Worm (Caenorhabditis elegans) whole organism, young adult: ENCODE results near the gene taf-11.3.
A peak's percentile ranks its signal among the peaks of the same experiment; 100 is the strongest.

Experiments
- B0019.2 ChIP-seq: fragments of 200-800 bp; sonication (Bioruptor generic); conservative IDR thresholded peaks from 2 replicates; pipeline ENCODE4 v1.3.6; 2022; ENCODE audit warnings: missing genetic modification reagents, missing genetic modification characterization, missing compliant biosample characterization
- B0336.3 ChIP-seq: fragments of 200-800 bp; sonication (Bioruptor generic); IDR thresholded peaks from 2 replicates; pipeline ENCODE4 v1.3.6; 2022; ENCODE audit warnings: missing genetic modification characterization, missing compliant biosample characterization
- D2030.7 ChIP-seq: fragments of 200-800 bp; sonication (Bioruptor generic); IDR thresholded peaks from 2 replicates; pipeline ENCODE4 v1.3.6; 2022; ENCODE audit warnings: missing genetic modification reagents, missing genetic modification characterization, missing compliant biosample characterization
- F23B12.7 ChIP-seq: sonication (generic microtip); optimal IDR thresholded peaks from 2 replicates; lab custom pipeline; 2017; ENCODE audit warnings: missing genetic modification characterization, mild to moderate bottlenecking, missing compliant biosample characterization, antibody characterized with exemption, moderate library complexity; ENCODE audit not compliant: insufficient read depth
- F33H1.4 ChIP-seq: fragments of 200-800 bp; sonication (Bioruptor generic); IDR thresholded peaks from 2 replicates; pipeline ENCODE4 v1.3.6; 2022; ENCODE audit warnings: missing genetic modification reagents, missing genetic modification characterization, missing compliant biosample characterization
- F55B11.4 ChIP-seq: sonication (generic microtip); optimal IDR thresholded peaks from 2 replicates; lab custom pipeline; 2016; ENCODE audit warnings: missing compliant biosample characterization, missing genetic modification characterization, borderline replicate concordance; ENCODE audit not compliant: insufficient read depth
- K11D2.4 ChIP-seq: fragments of 200-800 bp; sonication (Bioruptor generic); IDR thresholded peaks from 2 replicates; pipeline ENCODE4 v1.3.6; 2022; ENCODE audit warnings: missing genetic modification reagents, missing genetic modification characterization, missing compliant biosample characterization
- Y67H2A.10 ChIP-seq: fragments of 200-800 bp; sonication (Bioruptor generic); conservative IDR thresholded peaks from 2 replicates; pipeline ENCODE4 v1.3.6; 2022; ENCODE audit warnings: missing genetic modification reagents, missing genetic modification characterization, missing compliant biosample characterization
- akir-1 ChIP-seq: fragments of 200-800 bp; sonication (Bioruptor generic); optimal IDR thresholded peaks from 2 replicates; lab custom pipeline; 2018; ENCODE audit warnings: mild to moderate bottlenecking, missing genetic modification characterization, moderate library complexity, missing compliant biosample characterization
- aptf-3 ChIP-seq: fragments of 200-800 bp; sonication (Bioruptor generic); IDR thresholded peaks from 2 replicates; pipeline ENCODE4 v1.3.6; 2022; ENCODE audit warnings: missing genetic modification characterization, missing compliant biosample characterization
- athp-1 ChIP-seq: sonication (generic microtip); optimal IDR thresholded peaks from 2 replicates; lab custom pipeline; 2017; ENCODE audit warnings: mild to moderate bottlenecking, missing genetic modification characterization, missing compliant biosample characterization
- attf-5 ChIP-seq: fragments of 200-800 bp; sonication (Bioruptor generic); optimal IDR thresholded peaks from 2 replicates; lab custom pipeline; 2018; ENCODE audit warnings: mild to moderate bottlenecking, missing genetic modification characterization, missing compliant biosample characterization
- attf-6 ChIP-seq: fragments of 200-800 bp; sonication (Bioruptor generic); IDR thresholded peaks from 2 replicates; pipeline ENCODE4 v1.3.6; 2022; ENCODE audit warnings: missing genetic modification reagents, missing genetic modification characterization, missing compliant biosample characterization
- ccch-3 ChIP-seq: fragments of 200-800 bp; sonication (Bioruptor generic); optimal IDR thresholded peaks from 2 replicates; lab custom pipeline; 2018; ENCODE audit warnings: mild to moderate bottlenecking, missing genetic modification characterization, missing compliant biosample characterization
- cebp-1 ChIP-seq, 2 experiments: fragments of 200-800 bp in 1 of 2; sonication (Bioruptor generic) in 1 of 2; sonication (generic microtip) in 1 of 2; IDR thresholded peaks in 1 of 2; optimal IDR thresholded peaks in 1 of 2; 2 replicates each; pipeline versions ENCODE4 v1.3.6 to Lab custom; 2017 to 2022; ENCODE audit warnings: missing compliant biosample characterization in 2 of 2, missing genetic modification characterization in 2 of 2, mild to moderate bottlenecking in 1 of 2, missing genetic modification reagents in 1 of 2, moderate library complexity in 1 of 2
- ceh-100 ChIP-seq: fragments of 200-800 bp; sonication (Bioruptor generic); IDR thresholded peaks from 2 replicates; pipeline ENCODE4 v1.3.6; 2022; ENCODE audit warnings: missing genetic modification reagents, missing genetic modification characterization, missing compliant biosample characterization
- ceh-91 ChIP-seq: fragments of 200-800 bp; sonication (Bioruptor generic); IDR thresholded peaks from 2 replicates; pipeline ENCODE4 v1.3.6; 2022; ENCODE audit warnings: missing genetic modification reagents, missing genetic modification characterization, missing compliant biosample characterization
- chd-7 ChIP-seq: sonication (generic microtip); optimal IDR thresholded peaks from 2 replicates; lab custom pipeline; 2016; ENCODE audit warnings: mild to moderate bottlenecking, missing genetic modification characterization, moderate library complexity, missing compliant biosample characterization
- dpl-1 ChIP-seq: fragments of 150-350 bp; optimal IDR thresholded peaks from 2 replicates; lab custom pipeline; 2014; ENCODE audit warnings: missing biosample characterization, missing genetic modification reagents, missing genetic modification characterization
- efl-1 ChIP-seq: fragments of 150-350 bp; optimal IDR thresholded peaks from 2 replicates; lab custom pipeline; 2014; ENCODE audit warnings: missing biosample characterization, missing genetic modification reagents, missing genetic modification characterization
- egrh-3 ChIP-seq: fragments of 200-800 bp; sonication (Bioruptor generic); IDR thresholded peaks from 2 replicates; pipeline ENCODE4 v1.3.6; 2022; ENCODE audit warnings: missing genetic modification reagents, missing genetic modification characterization, missing compliant biosample characterization
- hsf-1 ChIP-seq: fragments of 200-800 bp; sonication (Bioruptor generic); IDR thresholded peaks from 2 replicates; pipeline ENCODE4 v1.3.6; 2022; ENCODE audit warnings: missing genetic modification reagents, missing genetic modification characterization, missing compliant biosample characterization
- let-607 ChIP-seq, 2 experiments: fragments of 200-800 bp in 1 of 2; sonication (Bioruptor generic) in 1 of 2; sonication (generic microtip) in 1 of 2; optimal IDR thresholded peaks; 2 replicates each; lab custom pipeline; 2016 to 2018; ENCODE audit warnings: mild to moderate bottlenecking in 2 of 2, missing compliant biosample characterization in 2 of 2, missing genetic modification characterization in 2 of 2, moderate library complexity in 2 of 2, missing genotype in 1 of 2
- lin-35 ChIP-seq, 3 experiments: fragments of 150-350 bp in 2 of 3; sonication (generic microtip) in 1 of 3; optimal IDR thresholded peaks; 2 replicates each; lab custom pipeline; 2014 to 2018; ENCODE audit warnings: missing biosample characterization in 3 of 3, missing genetic modification characterization in 3 of 3, missing genetic modification reagents in 3 of 3
- lin-40 ChIP-seq: sonication (generic microtip); optimal IDR thresholded peaks from 2 replicates; lab custom pipeline; 2016; ENCODE audit warnings: missing genetic modification characterization, mild to moderate bottlenecking, missing compliant biosample characterization, missing genotype, missing genetic modification reagents
- lin-54 ChIP-seq: fragments of 200-800 bp; sonication (Bioruptor generic); optimal IDR thresholded peaks from 2 replicates; lab custom pipeline; 2018; ENCODE audit warnings: mild to moderate bottlenecking, missing genetic modification characterization, missing compliant biosample characterization
- lsl-1 ChIP-seq: fragments of 200-800 bp; sonication (Bioruptor generic); optimal IDR thresholded peaks from 2 replicates; lab custom pipeline; 2018; ENCODE audit warnings: mild to moderate bottlenecking, missing genetic modification characterization, moderate library complexity, missing compliant biosample characterization
- madf-6 ChIP-seq: fragments of 200-800 bp; sonication (Bioruptor generic); IDR thresholded peaks from 2 replicates; pipeline ENCODE4 v1.3.6; 2022; ENCODE audit warnings: missing genetic modification reagents, missing genetic modification characterization, missing compliant biosample characterization
- madf-8 ChIP-seq: fragments of 200-800 bp; sonication (Bioruptor generic); conservative IDR thresholded peaks from 2 replicates; pipeline ENCODE4 v1.3.6; 2022; ENCODE audit warnings: missing genetic modification reagents, missing genetic modification characterization, missing compliant biosample characterization
- mcd-1 ChIP-seq: fragments of 200-800 bp; sonication (Bioruptor generic); IDR thresholded peaks from 2 replicates; pipeline ENCODE4 v1.3.6; 2022; ENCODE audit warnings: missing genetic modification reagents, missing genetic modification characterization, missing compliant biosample characterization
- mel-28 ChIP-seq: sonication (generic microtip); optimal IDR thresholded peaks from 2 replicates; lab custom pipeline; 2016; ENCODE audit warnings: borderline replicate concordance, mild to moderate bottlenecking, missing genetic modification characterization, missing compliant biosample characterization
- nhr-80 ChIP-seq: sonication (generic microtip); optimal IDR thresholded peaks from 2 replicates; lab custom pipeline; 2016; ENCODE audit warnings: missing genetic modification characterization, missing compliant biosample characterization
- rcor-1 ChIP-seq: fragments of 200-800 bp; sonication (Bioruptor generic); IDR thresholded peaks from 2 replicates; pipeline ENCODE4 v1.3.6; 2022; ENCODE audit warnings: missing genetic modification reagents, missing genetic modification characterization, missing compliant biosample characterization
- rec-8 ChIP-seq, 2 experiments: sonication (generic microtip); optimal IDR thresholded peaks; 2 replicates each; lab custom pipeline; 2016; ENCODE audit warnings: mild to moderate bottlenecking in 2 of 2, missing genetic modification characterization in 2 of 2, missing genetic modification reagents in 2 of 2, missing genotype in 2 of 2, missing biosample characterization in 1 of 2, missing compliant biosample characterization in 1 of 2, moderate library complexity in 1 of 2
- snpc-1.1 ChIP-seq: sonication (generic microtip); optimal IDR thresholded peaks from 2 replicates; lab custom pipeline; 2017; ENCODE audit warnings: missing genetic modification characterization, mild to moderate bottlenecking, missing compliant biosample characterization, antibody characterized with exemption, moderate library complexity, missing genotype, missing genetic modification reagents; ENCODE audit not compliant: insufficient read depth
- snpc-1.3 ChIP-seq: sonication (generic microtip); optimal IDR thresholded peaks from 2 replicates; lab custom pipeline; 2017; ENCODE audit warnings: missing genetic modification characterization, mild to moderate bottlenecking, missing compliant biosample characterization, antibody characterized with exemption, moderate library complexity, missing genotype, missing genetic modification reagents; ENCODE audit not compliant: insufficient read depth
- snpc-3.4 ChIP-seq: sonication (generic microtip); optimal IDR thresholded peaks from 2 replicates; lab custom pipeline; 2017; ENCODE audit warnings: missing genetic modification characterization, mild to moderate bottlenecking, missing compliant biosample characterization, antibody characterized with exemption, moderate library complexity, missing genotype, missing genetic modification reagents
- snpc-4 ChIP-seq, 5 experiments: fragments of 150-350 bp in 1 of 5; sonication (generic microtip) in 4 of 5; optimal IDR thresholded peaks; 2 replicates each; lab custom pipeline; 2014 to 2018; ENCODE audit warnings: missing genetic modification characterization in 5 of 5, missing biosample characterization in 3 of 5, antibody characterized with exemption in 2 of 5, mild to moderate bottlenecking in 2 of 5, missing compliant biosample characterization in 2 of 5, missing genotype in 2 of 5, moderate library complexity in 2 of 5, missing genetic modification reagents in 1 of 5
- somi-1 ChIP-seq: fragments of 200-800 bp; sonication (Bioruptor generic); optimal IDR thresholded peaks from 2 replicates; lab custom pipeline; 2018; ENCODE audit warnings: mild to moderate bottlenecking, missing genetic modification characterization, missing compliant biosample characterization
- tbp1 ChIP-seq: fragments of 200-800 bp; sonication (Bioruptor generic); optimal IDR thresholded peaks from 2 replicates; lab custom pipeline; 2018; ENCODE audit warnings: mild to moderate bottlenecking, missing genetic modification characterization, missing compliant biosample characterization
- tlf-1 ChIP-seq: fragments of 200-800 bp; sonication (Bioruptor generic); optimal IDR thresholded peaks from 2 replicates; lab custom pipeline; 2018; ENCODE audit warnings: mild to moderate bottlenecking, missing genetic modification characterization, missing compliant biosample characterization
- ztf-18 ChIP-seq: sonication (generic microtip); optimal IDR thresholded peaks from 2 replicates; lab custom pipeline; 2016; ENCODE audit warnings: missing genotype, mild to moderate bottlenecking, missing genetic modification characterization, missing compliant biosample characterization

taf-11.3 gene

DNA sequence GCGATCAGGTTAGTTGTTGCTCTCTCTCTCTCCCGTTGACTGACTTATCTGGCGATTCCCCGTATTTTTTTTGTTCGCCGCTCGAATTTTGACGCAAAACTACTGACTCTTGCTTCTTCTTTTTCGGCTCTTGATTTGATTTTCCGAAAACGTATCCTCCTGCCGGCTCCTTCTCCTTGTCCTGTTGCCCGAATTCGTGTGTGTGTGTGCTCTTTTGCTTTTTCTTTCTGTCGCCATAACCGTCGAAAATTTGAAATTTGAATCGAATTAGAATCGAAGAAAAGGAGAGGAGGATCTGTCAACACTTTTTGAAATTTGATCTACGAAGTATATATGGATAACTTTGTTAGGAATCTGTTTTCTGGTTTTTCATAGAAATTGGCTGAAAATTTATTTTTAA is 7.5 kb upstream of the taf-11.3 start:
- TF ChIP-seq aptf-3 (GFP tag; lab: Robert Waterston, UW) (no peak), F55B11.4 (no peak), attf-6 (GFP tag; lab: Robert Waterston, UW) (no peak), snpc-1.1 (tag; lab: Kevin White, UChicago) (no peak), chd-7 (tag; lab: Kevin White, UChicago) (no peak), snpc-3.4 (tag; lab: Kevin White, UChicago) (no peak), lin-54 (GFP tag; lab: Kevin White, UChicago) (no peak), attf-5 (GFP tag; lab: Kevin White, UChicago) (no peak), athp-1 (tag; lab: Kevin White, UChicago) (no peak)

DNA sequence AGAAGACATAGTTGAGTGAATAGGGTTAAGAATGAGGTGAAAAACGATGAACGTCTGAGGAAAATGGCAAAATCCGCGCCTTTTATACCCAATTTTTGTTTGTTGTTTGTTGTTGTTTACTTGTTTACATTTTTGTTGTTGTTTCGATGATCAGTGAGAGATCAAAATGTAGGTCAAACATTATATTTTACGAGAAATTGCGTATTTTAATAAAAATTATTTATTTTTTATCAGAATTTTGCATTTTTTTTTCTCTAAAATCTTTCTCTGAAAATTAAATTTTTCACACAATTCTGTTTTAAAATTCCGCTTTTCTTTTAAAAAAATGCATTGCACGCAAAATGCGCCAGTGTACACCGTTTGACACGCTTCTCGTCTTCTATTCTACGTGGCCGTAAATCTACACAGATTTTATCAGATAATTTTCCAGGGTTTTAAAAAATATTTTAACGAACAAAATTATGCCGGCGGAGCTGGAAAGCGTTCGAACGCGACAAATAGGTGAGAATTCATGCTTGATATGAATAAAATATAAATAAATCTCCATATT is 1.7 kb upstream of the taf-11.3 start, which contains the start of the genes sip-1 and sly-1:
Gene sip-1 (minus strand): TSS at position 103 of the 550 bp plus-strand sequence.
Gene sly-1 (plus strand): TSS at position 360 of the 550 bp plus-strand sequence.
- TF ChIP-seq efl-1 (GFP tag; lab: Kevin White, UChicago) (peak; percentile 84), B0019.2 (GFP tag; lab: Robert Waterston, UW) (peak; percentile 80; the same call in 1 of the 2 replicates), snpc-4 (GFP tag; optimal IDR thresholded peaks at IDR 0.05; lab: Kevin White, UChicago) (no peak), snpc-4 (tag; optimal IDR thresholded peaks at IDR 0.05; lab: Kevin White, UChicago) (peak in 2 of 4 experiments; percentile 13 to 68), let-607 (tag; optimal IDR thresholded peaks at IDR 0.05; lab: Kevin White, UChicago) (peak; percentile 32 to 84), nhr-80 (tag; lab: Kevin White, UChicago) (peak; percentile 19), Y67H2A.10 (no peak), lin-40 (tag; lab: Kevin White, UChicago) (peak; percentile 82), dpl-1 (GFP tag; lab: Kevin White, UChicago) (peak; percentile 66), F23B12.7 (tag; lab: Kevin White, UChicago) (peak; percentile 48), lin-54 (GFP tag; lab: Kevin White, UChicago) (peak; percentile 72), tlf-1 (GFP tag; lab: Kevin White, UChicago) (peak; percentile 12), hsf-1 (GFP tag; lab: Robert Waterston, UW) (peak; percentile 74; the same call in 1 of the 2 replicates), F33H1.4 (GFP tag; lab: Robert Waterston, UW) (peak; percentile 63), tbp1 (GFP tag; lab: Kevin White, UChicago) (peak; percentile 40), somi-1 (GFP tag; lab: Kevin White, UChicago) (no peak), lsl-1 (GFP tag; lab: Kevin White, UChicago) (peak; percentile 66), madf-6 (GFP tag; lab: Robert Waterston, UW) (peak; percentile 91), K11D2.4 (peak; percentile 31; the same call in 1 of the 2 replicates), ccch-3 (GFP tag; lab: Kevin White, UChicago) (no peak), lin-35 (GFP tag; optimal IDR thresholded peaks at IDR 0.05; lab: Kevin White, UChicago) (peak in 1 of 3 experiments; percentile 84), mcd-1 (GFP tag; lab: Robert Waterston, UW) (peak; percentile 86), ztf-18 (tag; lab: Kevin White, UChicago) (peak; percentile 93), cebp-1 (GFP tag; IDR thresholded peaks at IDR 0.05; lab: Robert Waterston, UW) (no peak), cebp-1 (tag; optimal IDR thresholded peaks at IDR 0.05; lab: Kevin White, UChicago) (peak; percentile 25), rcor-1 (GFP tag; lab: Robert Waterston, UW) (0 out of 2 replicates have a peak, but pooled peaks have one; percentile 23), ceh-100 (GFP tag; lab: Robert Waterston, UW) (0 out of 2 replicates have a peak, but pooled peaks have one; percentile 16), snpc-1.3 (tag; lab: Kevin White, UChicago) (peak; percentile 16), madf-8 (GFP tag; lab: Robert Waterston, UW) (peak; percentile 54; the same call in 1 of the 2 replicates), attf-5 (GFP tag; lab: Kevin White, UChicago) (peak; percentile 66), akir-1 (GFP tag; lab: Kevin White, UChicago) (no peak), ceh-91 (GFP tag; lab: Robert Waterston, UW) (peak; percentile 87), snpc-1.1 (tag; lab: Kevin White, UChicago) (peak; percentile 25), B0336.3 (no peak), egrh-3 (no peak), mel-28 (tag; lab: Kevin White, UChicago) (no peak), D2030.7 (GFP tag; lab: Robert Waterston, UW) (peak; percentile 81), rec-8 (tag; optimal IDR thresholded peaks at IDR 0.05; lab: Kevin White, UChicago) (no peak)
